Worm (Caenorhabditis elegans) whole organism, midembryonic: ENCODE data around the gene dod-3.

ENCODE experiments used
- cog-1 ChIP-seq: sonication (generic microtip); optimal IDR thresholded peaks from 2 replicates; lab custom pipeline; 2016; ENCODE audit warnings: missing genetic modification characterization, missing compliant biosample characterization
- klf-2 ChIP-seq: fragments of 200-800 bp; sonication (Bioruptor generic); conservative IDR thresholded peaks from 2 replicates; pipeline ENCODE4 v1.3.6; 2022; ENCODE audit warnings: missing genetic modification reagents, missing genetic modification characterization, missing compliant biosample characterization

DNA sequence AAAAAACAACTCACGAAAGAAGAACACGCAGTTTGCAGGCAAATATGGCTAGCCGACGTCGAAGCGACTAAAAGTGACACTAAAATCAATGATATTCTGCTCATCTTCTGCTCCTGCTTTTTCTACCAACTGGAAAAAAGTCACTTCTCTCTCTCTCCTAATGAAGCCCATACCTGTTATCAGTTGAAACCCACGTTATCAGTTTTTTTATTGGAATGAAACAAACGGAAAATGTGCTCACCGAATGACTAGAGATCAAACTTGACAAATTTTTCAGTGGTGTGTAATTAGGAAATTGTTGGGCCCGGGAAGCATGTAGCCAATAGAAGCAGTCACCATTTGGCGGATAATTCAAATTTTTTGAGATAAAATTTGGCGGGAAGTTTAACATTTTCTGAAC, 19.5 kb downstream of the dod-3 start, which contains the start of gene C24B9.3:
- TF ChIP-seq klf-2 (GFP tag; lab: Robert Waterston, UW) (no peak), cog-1 (tag; lab: Kevin White, UChicago) (no peak)
